Worm (Caenorhabditis elegans) whole organism, L4 larva: Measurements from ENCODE around the gene lec-6.

Experiments used
- F10B5.3 ChIP-seq: sonication (generic microtip); optimal IDR thresholded peaks from 2 replicates; lab custom pipeline; 2016; ENCODE audit warnings: mild to moderate bottlenecking, missing genetic modification characterization, missing compliant biosample characterization
- F44E2.7 ChIP-seq: fragments of 200-800 bp; sonication (Bioruptor generic); IDR thresholded peaks from 2 replicates; pipeline ENCODE4 v2.1.2; 2022; ENCODE audit warnings: missing genetic modification characterization, missing compliant biosample characterization
- ama-1 ChIP-seq: fragments of 150-350 bp; optimal IDR thresholded peaks from 2 replicates; lab custom pipeline; 2014; ENCODE audit warnings: inconsistent platforms, mixed read lengths
- ces-1 ChIP-seq: fragments of 150-350 bp; sonication (generic microtip); optimal IDR thresholded peaks from 4 replicates; lab custom pipeline; 2014; ENCODE audit warnings: missing biosample characterization, missing genetic modification reagents, missing genetic modification characterization
- dpl-1 ChIP-seq: fragments of 150-350 bp; optimal IDR thresholded peaks from 2 replicates; lab custom pipeline; 2014; ENCODE audit warnings: missing biosample characterization, missing genetic modification reagents, missing genetic modification characterization
- hlh-30 ChIP-seq: sonication (generic microtip); optimal IDR thresholded peaks from 2 replicates; lab custom pipeline; 2017; ENCODE audit warnings: antibody characterized with exemption, mild to moderate bottlenecking, missing genetic modification characterization, missing compliant biosample characterization; ENCODE audit not compliant: insufficient read depth
- mdl-1 ChIP-seq, 2 experiments: fragments of 150-350 bp in 1 of 2; sonication (generic microtip) in 1 of 2; optimal IDR thresholded peaks; 2 replicates each; lab custom pipeline; 2014 to 2017; ENCODE audit warnings: missing biosample characterization in 2 of 2, missing genetic modification characterization in 2 of 2
- mep-1 ChIP-seq: fragments of 150-350 bp; sonication (generic microtip); optimal IDR thresholded peaks from 3 replicates; lab custom pipeline; 2014; ENCODE audit warnings: missing biosample characterization, missing genetic modification characterization
- spr-1 ChIP-seq: sonication (generic microtip); optimal IDR thresholded peaks from 2 replicates; lab custom pipeline; 2016; ENCODE audit warnings: mild to moderate bottlenecking, missing genetic modification characterization, missing compliant biosample characterization

DNA sequence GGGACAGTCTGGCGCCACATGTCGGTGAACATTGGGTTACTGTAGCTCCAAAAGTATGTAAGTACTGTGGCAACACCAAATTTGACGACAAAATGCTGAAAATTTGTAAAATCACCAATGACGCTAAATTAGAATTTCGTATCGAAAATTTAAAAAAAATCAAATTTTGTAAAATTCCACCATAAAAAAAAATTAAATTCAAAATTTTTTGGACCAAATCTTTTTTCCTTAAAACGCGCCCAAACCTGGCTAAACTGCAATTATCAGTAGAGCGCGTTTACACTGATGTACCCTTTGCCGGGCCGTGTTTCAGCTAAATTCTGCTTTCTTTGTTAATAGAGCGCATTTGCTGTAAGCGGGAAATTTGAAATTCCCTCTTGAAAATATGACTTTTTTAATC is 31.3 kb upstream of the lec-6 start, which contains the start of gene T19C3.6:
- TF ChIP-seq F44E2.7 (GFP tag; lab: Robert Waterston, UW), result no peak
- no peak for TF ChIP-seq ces-1
- TF ChIP-seq mdl-1 (tag; optimal IDR thresholded peaks at IDR 0.05; lab: Kevin White, UChicago), result no peak
- no peak for TF ChIP-seq dpl-1
- TF ChIP-seq hlh-30 (tag; lab: Kevin White, UChicago), result no peak
- no peak for TF ChIP-seq ama-1
- no peak for TF ChIP-seq mep-1
- no peak for TF ChIP-seq F10B5.3 (tag; lab: Kevin White, UChicago)
- TF ChIP-seq spr-1 (tag; lab: Kevin White, UChicago), result no peak
